Worm (Caenorhabditis elegans) whole organism, young adult: ENCODE results near the gene C30G7.5.

Source experiments
- D2030.7 ChIP-seq: fragments of 200-800 bp; sonication (Bioruptor generic); IDR thresholded peaks from 2 replicates; pipeline ENCODE4 v1.3.6; 2022; ENCODE audit warnings: missing genetic modification reagents, missing genetic modification characterization, missing compliant biosample characterization
- ceh-27 ChIP-seq: fragments of 200-800 bp; sonication (Bioruptor generic); optimal IDR thresholded peaks from 2 replicates; lab custom pipeline; 2018; ENCODE audit warnings: mild to moderate bottlenecking, missing genetic modification characterization, moderate library complexity, missing compliant biosample characterization
- ceh-79 ChIP-seq: sonication (generic microtip); optimal IDR thresholded peaks from 2 replicates; lab custom pipeline; 2017; ENCODE audit warnings: mild to moderate bottlenecking, missing genetic modification characterization, missing compliant biosample characterization
- him-1 ChIP-seq: sonication (generic microtip); optimal IDR thresholded peaks from 2 replicates; lab custom pipeline; 2016; ENCODE audit warnings: missing genotype, missing genetic modification reagents, missing genetic modification characterization, missing compliant biosample characterization

DNA sequence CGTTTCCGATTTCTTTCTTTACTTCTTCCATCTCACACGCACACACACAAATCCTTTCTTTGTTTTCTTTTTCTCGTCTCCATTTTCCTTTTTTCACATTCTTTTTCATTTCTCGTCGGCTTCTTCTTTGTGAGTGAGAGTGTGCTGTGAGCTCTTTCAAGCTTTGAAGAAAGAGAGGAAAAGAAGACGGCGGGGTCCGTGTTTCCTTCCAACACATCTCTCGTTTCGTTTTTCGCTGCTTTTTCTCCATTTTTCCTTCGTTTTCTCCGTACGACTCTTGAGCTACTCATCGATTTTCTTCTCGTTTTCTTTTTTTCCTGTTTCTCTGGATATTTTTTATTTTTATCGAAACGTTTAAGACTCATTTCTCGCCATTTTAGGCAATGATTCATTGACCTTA, 24.4 kb downstream of the C30G7.5 start:
- TF ChIP-seq ceh-27 (GFP tag; lab: Kevin White, UChicago) (no peak), ceh-79 (tag; lab: Kevin White, UChicago) (no peak), D2030.7 (no peak), him-1 (no peak)
